Worm (Caenorhabditis elegans): ENCODE results near the gene C01G6.2.

Gene C01G6.2

ce11 chrII:9299679-9300078, 32.8 kb downstream of the C01G6.2 start:
- TF ChIP-seq unc-62 (GFP tag; optimal IDR thresholded peaks at IDR 0.05 in 1 of 2) (peak in 1 of 2 experiments; percentile 2), unc-62 (tag; optimal IDR thresholded peaks at IDR 0.05) (no peak), lir-3 (tag; optimal IDR thresholded peaks at IDR 0.05) (no peak)

- TF ChIP-seq hlh-30 (tag; optimal IDR thresholded peaks at IDR 0.05; ENCODE audit: insufficient read depth): peak; percentile 64
- TF ChIP-seq ceh-20 (GFP tag; IDR thresholded peaks at IDR 0.05): peak; percentile 41; the same call in 1 of the 2 replicates
- TF ChIP-seq zag-1 (tag; optimal IDR thresholded peaks at IDR 0.05): no peak
- no peak for TF ChIP-seq spr-3 (GFP tag; optimal IDR thresholded peaks at IDR 0.05)
- TF ChIP-seq zip-11 (GFP tag; IDR thresholded peaks at IDR 0.05): no peak
- no peak for TF ChIP-seq lin-29 (GFP tag; IDR thresholded peaks at IDR 0.05)
- TF ChIP-seq nhr-28 (tag; optimal IDR thresholded peaks at IDR 0.05): peak; percentile 86
- peak; percentile 78 for TF ChIP-seq dmd-6 (GFP tag; IDR thresholded peaks at IDR 0.05)
- no peak for TF ChIP-seq mxl-2 (GFP tag; conservative IDR thresholded peaks at IDR 0.05)
- peak; percentile 55 for TF ChIP-seq tra-1 (GFP tag; IDR thresholded peaks at IDR 0.05)
- TF ChIP-seq Y5F2A.4 (GFP tag; optimal IDR thresholded peaks at IDR 0.05): no peak
- TF ChIP-seq pqm-1 (tag; optimal IDR thresholded peaks at IDR 0.05): peak; percentile 98
- TF ChIP-seq dve-1 (tag; optimal IDR thresholded peaks at IDR 0.05; ENCODE audit: insufficient read depth): peak; percentile 79
- no peak for TF ChIP-seq fos-1 (tag; optimal IDR thresholded peaks at IDR 0.05)
- peak; percentile 91 for TF ChIP-seq hlh-11 (tag; optimal IDR thresholded peaks at IDR 0.05)
- TF ChIP-seq hmg-1.1 (GFP tag; IDR thresholded peaks at IDR 0.05): no peak
- TF ChIP-seq daf-16 (GFP tag; optimal IDR thresholded peaks at IDR 0.05): peak in 1 of 2 experiments; percentile 55
- peak; percentile 54 for TF ChIP-seq daf-16 (tag; optimal IDR thresholded peaks at IDR 0.05)
- no peak for TF ChIP-seq dpl-1 (GFP tag; optimal IDR thresholded peaks at IDR 0.05)
- TF ChIP-seq snpc-4 (tag; optimal IDR thresholded peaks at IDR 0.05): no peak
- peak; percentile 27 for TF ChIP-seq nhr-77 (tag; optimal IDR thresholded peaks at IDR 0.05)
- no peak for TF ChIP-seq aha-1 (tag)
- peak; percentile 38 for TF ChIP-seq nhr-102 (tag; optimal IDR thresholded peaks at IDR 0.05)
- peak; percentile 93 for TF ChIP-seq php-3 (GFP tag; IDR thresholded peaks at IDR 0.05)
- TF ChIP-seq lin-1 (GFP tag; IDR thresholded peaks at IDR 0.05): peak; percentile 83
- peak; percentile 13 for TF ChIP-seq mep-1 (tag; optimal IDR thresholded peaks at IDR 0.05)
Observed at ce11 chrII:9301065-9301464, 34.2 kb downstream of the C01G6.2 start.

- TF ChIP-seq unc-130 (GFP tag; optimal IDR thresholded peaks at IDR 0.05): no peak
- no peak for TF ChIP-seq attf-4 (tag; optimal IDR thresholded peaks at IDR 0.05)
- no peak for TF ChIP-seq fkh-10 (GFP tag; optimal IDR thresholded peaks at IDR 0.05)
- TF ChIP-seq dve-1 (tag; optimal IDR thresholded peaks at IDR 0.05; ENCODE audit: insufficient read depth): no peak
- TF ChIP-seq F26F4.8 (GFP tag; conservative IDR thresholded peaks at IDR 0.05): no peak
- TF ChIP-seq lsy-2 (tag; optimal IDR thresholded peaks at IDR 0.05): no peak
- TF ChIP-seq mdl-1 (tag; optimal IDR thresholded peaks at IDR 0.05): no peak
- no peak for TF ChIP-seq ZK337.2 (GFP tag; IDR thresholded peaks at IDR 0.05)
- no peak for TF ChIP-seq lin-13 (GFP tag; optimal IDR thresholded peaks at IDR 0.05)
- no peak for TF ChIP-seq unc-62 (GFP tag; optimal IDR thresholded peaks at IDR 0.05 in 1 of 2)
- TF ChIP-seq unc-62 (tag; optimal IDR thresholded peaks at IDR 0.05): no peak
- TF ChIP-seq nhr-42 (GFP tag; IDR thresholded peaks at IDR 0.05): no peak
- TF ChIP-seq Y5F2A.4 (GFP tag; optimal IDR thresholded peaks at IDR 0.05): no peak
- TF ChIP-seq hlh-30 (tag; optimal IDR thresholded peaks at IDR 0.05; ENCODE audit: insufficient read depth): no peak
- TF ChIP-seq egl-27 (tag; optimal IDR thresholded peaks at IDR 0.05): no peak
- TF ChIP-seq F10B5.3 (tag; optimal IDR thresholded peaks at IDR 0.05): no peak
- no peak for TF ChIP-seq rbr-2 (tag; optimal IDR thresholded peaks at IDR 0.05)
Observed at ce11 chrII:9303545-9303944, 36.7 kb downstream of the C01G6.2 start.
